Worm (Caenorhabditis elegans): Measurements from ENCODE around the gene T02H6.9.

ce11 chrII:724004-724403, 45.3 kb downstream of the T02H6.9 start:
- TF ChIP-seq nhr-237 (tag; optimal IDR thresholded peaks at IDR 0.05) = no peak
- no peak for TF ChIP-seq unc-39 (tag; optimal IDR thresholded peaks at IDR 0.05)
- no peak for TF ChIP-seq nhr-28 (tag; optimal IDR thresholded peaks at IDR 0.05)
- TF ChIP-seq aly-2 (tag; optimal IDR thresholded peaks at IDR 0.05) = no peak
- TF ChIP-seq jun-1 (tag; optimal IDR thresholded peaks at IDR 0.05) = no peak
- TF ChIP-seq tra-1 (GFP tag; IDR thresholded peaks at IDR 0.05) = no peak
- no peak for TF ChIP-seq ama-1 (optimal IDR thresholded peaks at IDR 0.05)
- no peak for TF ChIP-seq ctbp-1 (GFP tag; IDR thresholded peaks at IDR 0.05)
- no peak for TF ChIP-seq zag-1 (tag; optimal IDR thresholded peaks at IDR 0.05)
- no peak for TF ChIP-seq fos-1 (tag; optimal IDR thresholded peaks at IDR 0.05)
- no peak for TF ChIP-seq attf-4 (tag; optimal IDR thresholded peaks at IDR 0.05)
- TF ChIP-seq ZK337.2 (GFP tag; IDR thresholded peaks at IDR 0.05) = no peak
- TF ChIP-seq mdt-29 (GFP tag; IDR thresholded peaks at IDR 0.05) = no peak
